Fruit fly (Drosophila melanogaster): Measurements from ENCODE around the gene nkd.

Gene nkd

dm6 chr3L:19042501-19042900 is 2.7 kb downstream of the nkd start (continued):
- TF ChIP-seq ind (GFP tag; optimal IDR thresholded peaks at IDR 0.05), result peak; percentile 68
- TF ChIP-seq Oaz (GFP tag; IDR thresholded peaks at IDR 0.05), result 0 out of 2 replicates have a peak, but pooled peaks have one; percentile 15
- TF ChIP-seq CG2120 (GFP tag; optimal IDR thresholded peaks at IDR 0.05), result no peak
- no peak for TF ChIP-seq hb (GFP tag; IDR thresholded peaks at IDR 0.05; ENCODE audit: partially characterized antibody)
- TF ChIP-seq ab (GFP tag; optimal IDR thresholded peaks at IDR 0.05), result no peak
- TF ChIP-seq chif (GFP tag; optimal IDR thresholded peaks at IDR 0.05), result peak; percentile 13 to 63
- TF ChIP-seq dm (GFP tag; optimal IDR thresholded peaks at IDR 0.05), result no peak
- peak; percentile 92 for TF ChIP-seq CG7839 (tag; optimal IDR thresholded peaks at IDR 0.05)
- TF ChIP-seq toy (GFP tag; IDR thresholded peaks at IDR 0.05), result no peak
- TF ChIP-seq caup (GFP tag; optimal IDR thresholded peaks at IDR 0.05; ENCODE audit: severe bottlenecking), result peak; percentile 60
- TF ChIP-seq CG6683 (GFP tag; optimal IDR thresholded peaks at IDR 0.05), result peak; percentile 61
- TF ChIP-seq CG7987 (GFP tag; optimal IDR thresholded peaks at IDR 0.05), result no peak
- no peak for TF ChIP-seq Side (GFP tag; optimal IDR thresholded peaks at IDR 0.05)
- TF ChIP-seq CG16779 (GFP tag; IDR thresholded peaks at IDR 0.05), result no peak
- TF ChIP-seq corto (GFP tag; optimal IDR thresholded peaks at IDR 0.05), result no peak
- TF ChIP-seq H2.0 (GFP tag; IDR thresholded peaks at IDR 0.05), result peak; percentile 46; the same call in 1 of the 2 replicates
- no peak for TF ChIP-seq BEAF-32 (GFP tag; optimal IDR thresholded peaks at IDR 0.05)
- no peak for TF ChIP-seq CG34376 (GFP tag; optimal IDR thresholded peaks at IDR 0.05)
- peak; percentile 4 for TF ChIP-seq pros (GFP tag; optimal IDR thresholded peaks at IDR 0.05)
- peak; percentile 79 for TF ChIP-seq CG3407 (GFP tag; optimal IDR thresholded peaks at IDR 0.05)
- TF ChIP-seq peb (GFP tag; IDR thresholded peaks at IDR 0.05), result peak; percentile 51; the same call in 1 of the 2 replicates
- TF ChIP-seq zfh1 (GFP tag; IDR thresholded peaks at IDR 0.05), result peak; percentile 79
- peak; percentile 57 for TF ChIP-seq lilli (GFP tag; optimal IDR thresholded peaks at IDR 0.05)
- no peak for TF ChIP-seq hkb (optimal IDR thresholded peaks at IDR 0.05)
- peak; percentile 75 for TF ChIP-seq hkb (GFP tag; IDR thresholded peaks at IDR 0.05)
- peak; percentile 94 for TF ChIP-seq trem (tag; optimal IDR thresholded peaks at IDR 0.05)
- peak; percentile 40 for TF ChIP-seq MTF-1 (GFP tag; optimal IDR thresholded peaks at IDR 0.05; ENCODE audit: borderline replicate concordance)
- TF ChIP-seq CG2678 (tag; optimal IDR thresholded peaks at IDR 0.05), result peak; percentile 91
- TF ChIP-seq shn (GFP tag; optimal IDR thresholded peaks at IDR 0.05), result no peak
- peak; percentile 50 for TF ChIP-seq E2f2 (GFP tag; IDR thresholded peaks at IDR 0.05)
- TF ChIP-seq Gsc (GFP tag; IDR thresholded peaks at IDR 0.05), result no peak
- TF ChIP-seq grn (GFP tag; optimal IDR thresholded peaks at IDR 0.05), result no peak
- peak; percentile 80 for TF ChIP-seq stc (GFP tag; IDR thresholded peaks at IDR 0.05)
- peak; percentile 53 for TF ChIP-seq CG12104 (GFP tag; optimal IDR thresholded peaks at IDR 0.05)
- no peak for TF ChIP-seq Doc2 (GFP tag; IDR thresholded peaks at IDR 0.05)
- TF ChIP-seq BtbVII (GFP tag; optimal IDR thresholded peaks at IDR 0.05), result peak; percentile 63
- TF ChIP-seq Opbp (GFP tag; IDR thresholded peaks at IDR 0.05; ENCODE audit: partially characterized antibody), result no peak
- TF ChIP-seq sr (GFP tag; IDR thresholded peaks at IDR 0.05), result no peak
- no peak; the same call in 1 of the 2 replicates for TF ChIP-seq Atf6 (GFP tag; IDR thresholded peaks at IDR 0.05)
- TF ChIP-seq MBD-R2 (GFP tag; IDR thresholded peaks at IDR 0.05), result no peak
- TF ChIP-seq Bdp1 (GFP tag; optimal IDR thresholded peaks at IDR 0.05), result no peak
- peak; percentile 61 for TF ChIP-seq Vsx1 (GFP tag; optimal IDR thresholded peaks at IDR 0.05)
- TF ChIP-seq ems (GFP tag; optimal IDR thresholded peaks at IDR 0.05), result peak; percentile 2
- peak; percentile 75 for TF ChIP-seq CG8359 (GFP tag; optimal IDR thresholded peaks at IDR 0.05; ENCODE audit: borderline replicate concordance)
- peak; percentile 76 for TF ChIP-seq az2 (GFP tag; optimal IDR thresholded peaks at IDR 0.05)
- TF ChIP-seq Dref (GFP tag; IDR thresholded peaks at IDR 0.05), result no peak
- peak; percentile 6 for TF ChIP-seq Mes4 (GFP tag; optimal IDR thresholded peaks at IDR 0.05)
- TF ChIP-seq org-1 (GFP tag; optimal IDR thresholded peaks at IDR 0.05), result peak; percentile 80
- peak; percentile 26 for TF ChIP-seq psq (GFP tag; optimal IDR thresholded peaks at IDR 0.05)
- TF ChIP-seq tna (GFP tag; IDR thresholded peaks at IDR 0.05; ENCODE audit: partially characterized antibody), result no peak
- TF ChIP-seq dpn (GFP tag; optimal IDR thresholded peaks at IDR 0.05), result peak in 1 of 2 experiments; percentile 67
- TF ChIP-seq CG3281 (GFP tag; optimal IDR thresholded peaks at IDR 0.05), result peak; percentile 62
